Fruit fly (Drosophila melanogaster) whole organism, prepupa: Measurements from ENCODE around the gene CG34376.

Source experiments
- CG11294 ChIP-seq: fragments of 200-800 bp; sonication (Bioruptor generic); IDR thresholded peaks from 2 replicates; pipeline ENCODE4 v1.3.6; 2022; ENCODE audit warnings: missing biosample characterization, missing genetic modification characterization
- Ets21C ChIP-seq: fragments of 200-800 bp; sonication (Bioruptor generic); optimal IDR thresholded peaks from 3 replicates; lab custom pipeline; 2016; ENCODE audit warnings: missing biosample characterization, missing genetic modification characterization

dm6 chr3R:22503630-22504029 lies 55.7 kb downstream of the CG34376 start:
- TF ChIP-seq Ets21C (GFP tag; lab: Kevin White, UChicago): no peak
- TF ChIP-seq CG11294 (GFP tag; lab: Robert Waterston, UW): no peak
